Fruit fly (Drosophila melanogaster): ENCODE measurements around the gene PpV.

dm6 chrX:6358198-6358597 is 14.5 kb downstream of the PpV start:
- TF ChIP-seq psq (optimal IDR thresholded peaks at IDR 0.05) = no peak
- no peak for TF ChIP-seq usp (GFP tag; optimal IDR thresholded peaks at IDR 0.05)
- TF ChIP-seq EcR (GFP tag; optimal IDR thresholded peaks at IDR 0.05) = no peak
- no peak for TF ChIP-seq pan (optimal IDR thresholded peaks at IDR 0.05)
- no peak for TF ChIP-seq CG8478 (optimal IDR thresholded peaks at IDR 0.05)
